Worm (Caenorhabditis elegans) whole organism, L1 larva: ENCODE data around the gene R12B2.13.
A peak's percentile ranks its signal among the peaks of the same experiment; 100 is the strongest.

ENCODE experiments used
- F16B12.6 ChIP-seq: fragments of 150-350 bp; optimal IDR thresholded peaks from 2 replicates; lab custom pipeline; 2014; ENCODE audit warnings: missing biosample characterization, missing genetic modification characterization
- aha-1 ChIP-seq: fragments of 150-350 bp; optimal IDR thresholded peaks from 2 replicates; lab custom pipeline; 2014; ENCODE audit warnings: missing biosample characterization, missing genetic modification characterization
- alr-1 ChIP-seq: fragments of 200-800 bp; sonication (Bioruptor generic); optimal IDR thresholded peaks from 2 replicates; lab custom pipeline; 2018; ENCODE audit warnings: borderline replicate concordance, mild to moderate bottlenecking, missing genetic modification characterization, missing compliant biosample characterization
- ama-1 ChIP-seq: fragments of 150-350 bp; optimal IDR thresholded peaks from 2 replicates; lab custom pipeline; 2014
- ceh-82 ChIP-seq, 3 experiments: fragments of 150-350 bp in 1 of 3; sonication (generic microtip) in 2 of 3; optimal IDR thresholded peaks; 2 replicates each; lab custom pipeline; 2014 to 2017; ENCODE audit warnings: missing biosample characterization in 3 of 3, missing genetic modification characterization in 3 of 3
- ces-1 ChIP-seq: fragments of 150-350 bp; optimal IDR thresholded peaks from 2 replicates; lab custom pipeline; 2014; ENCODE audit warnings: missing biosample characterization, missing genetic modification reagents, missing genetic modification characterization
- dpl-1 ChIP-seq, 3 experiments: fragments of 150-350 bp in 2 of 3; sonication (generic microtip) in 1 of 3; optimal IDR thresholded peaks; 2 replicates each; lab custom pipeline; 2014 to 2017; ENCODE audit warnings: missing biosample characterization in 3 of 3, missing genetic modification characterization in 3 of 3, missing genetic modification reagents in 3 of 3
- dsc-1 ChIP-seq: sonication (generic microtip); optimal IDR thresholded peaks from 2 replicates; lab custom pipeline; 2016; ENCODE audit warnings: mild to moderate bottlenecking, missing genetic modification characterization, missing compliant biosample characterization
- efl-3 ChIP-seq: fragments of 200-800 bp; sonication (Bioruptor generic); optimal IDR thresholded peaks from 2 replicates; lab custom pipeline; 2018; ENCODE audit warnings: mild to moderate bottlenecking, missing genetic modification characterization, missing compliant biosample characterization
- egl-27 ChIP-seq, 2 experiments: fragments of 150-350 bp in 1 of 2; sonication (generic microtip); optimal IDR thresholded peaks; 3 replicates each; lab custom pipeline; 2017 to 2018; ENCODE audit warnings: missing biosample characterization in 2 of 2, missing genetic modification characterization in 2 of 2, missing genetic modification reagents in 2 of 2
- elt-2 ChIP-seq: sonication (generic microtip); optimal IDR thresholded peaks from 2 replicates; lab custom pipeline; 2016; ENCODE audit warnings: missing genetic modification characterization, mild to moderate bottlenecking, inconsistent platforms, missing compliant biosample characterization, missing genetic modification reagents
- elt-3 ChIP-seq, 6 experiments: fragments of 150-350 bp in 1 of 6; sonication (generic microtip); optimal IDR thresholded peaks; 2 replicates each; lab custom pipeline; 2017 to 2018; ENCODE audit warnings: missing biosample characterization in 6 of 6, missing genetic modification characterization in 6 of 6, inconsistent platforms in 1 of 6
- ets-5 ChIP-seq: fragments of 200-800 bp; sonication (Bioruptor generic); IDR thresholded peaks from 2 replicates; pipeline ENCODE4 v1.3.6; 2022; ENCODE audit warnings: missing genetic modification characterization, missing compliant biosample characterization
- fkh-10 ChIP-seq: sonication (generic microtip); optimal IDR thresholded peaks from 2 replicates; lab custom pipeline; 2017; ENCODE audit warnings: missing biosample characterization, missing genetic modification reagents, missing genetic modification characterization
- fkh-4 ChIP-seq: sonication (generic microtip); optimal IDR thresholded peaks from 2 replicates; lab custom pipeline; 2016; ENCODE audit warnings: missing compliant biosample characterization, missing genetic modification characterization, borderline replicate concordance
- grh-1 ChIP-seq: fragments of 200-800 bp; sonication (Bioruptor generic); IDR thresholded peaks from 2 replicates; pipeline ENCODE4 v1.3.6; 2022; ENCODE audit warnings: missing genetic modification reagents, missing genetic modification characterization, missing compliant biosample characterization
- hlh-17 ChIP-seq: fragments of 200-800 bp; sonication (Bioruptor generic); optimal IDR thresholded peaks from 2 replicates; lab custom pipeline; 2018; ENCODE audit warnings: missing genetic modification characterization, mild to moderate bottlenecking, missing compliant biosample characterization, moderate library complexity, borderline replicate concordance
- hpl-2 ChIP-seq: fragments of 150-350 bp; optimal IDR thresholded peaks from 2 replicates; lab custom pipeline; 2014; ENCODE audit warnings: missing biosample characterization, missing genetic modification reagents, missing genetic modification characterization
- irx-1 ChIP-seq: sonication (generic microtip); optimal IDR thresholded peaks from 2 replicates; lab custom pipeline; 2016; ENCODE audit warnings: missing genetic modification characterization, missing compliant biosample characterization
- jun-1 ChIP-seq: fragments of 150-350 bp; optimal IDR thresholded peaks from 2 replicates; lab custom pipeline; 2014; ENCODE audit warnings: missing biosample characterization, missing genetic modification reagents, missing genetic modification characterization
- lin-35 ChIP-seq, 2 experiments: fragments of 150-350 bp; optimal IDR thresholded peaks; 2 replicates each; lab custom pipeline; 2014; ENCODE audit warnings: missing biosample characterization in 2 of 2, missing genetic modification characterization in 2 of 2, missing genetic modification reagents in 2 of 2
- lin-39 ChIP-seq: fragments of 150-350 bp; optimal IDR thresholded peaks from 2 replicates; lab custom pipeline; 2014; ENCODE audit warnings: missing biosample characterization, missing genetic modification reagents, missing genetic modification characterization
- lsy-2 ChIP-seq, 2 experiments: fragments of 150-350 bp; optimal IDR thresholded peaks; 2 replicates each; lab custom pipeline; 2014; ENCODE audit warnings: missing biosample characterization in 2 of 2, missing genetic modification characterization in 2 of 2
- mab-9 ChIP-seq: fragments of 200-800 bp; sonication (Bioruptor generic); IDR thresholded peaks from 2 replicates; pipeline ENCODE4 v1.3.6; 2022; ENCODE audit warnings: missing genetic modification reagents, missing genetic modification characterization, missing compliant biosample characterization
- mdl-1 ChIP-seq, 2 experiments: fragments of 150-350 bp; optimal IDR thresholded peaks; 2 replicates each; lab custom pipeline; 2014 to 2017; ENCODE audit warnings: missing biosample characterization in 2 of 2, missing genetic modification characterization in 2 of 2, inconsistent platforms in 1 of 2
- mef-2 ChIP-seq: fragments of 150-350 bp; optimal IDR thresholded peaks from 2 replicates; lab custom pipeline; 2014; ENCODE audit warnings: missing biosample characterization, missing genetic modification characterization
- mep-1 ChIP-seq: fragments of 150-350 bp; optimal IDR thresholded peaks from 2 replicates; lab custom pipeline; 2014; ENCODE audit warnings: missing biosample characterization, missing genetic modification characterization
- nhr-11 ChIP-seq: fragments of 150-350 bp; optimal IDR thresholded peaks from 2 replicates; lab custom pipeline; 2014; ENCODE audit warnings: missing biosample characterization, missing genetic modification characterization
- nhr-19 ChIP-seq: fragments of 200-800 bp; sonication (Bioruptor generic); conservative IDR thresholded peaks from 2 replicates; pipeline ENCODE4 v1.3.6; 2022; ENCODE audit warnings: missing genetic modification characterization, missing compliant biosample characterization
- nhr-20 ChIP-seq: sonication (generic microtip); optimal IDR thresholded peaks from 2 replicates; lab custom pipeline; 2016; ENCODE audit warnings: mild to moderate bottlenecking, missing genetic modification characterization, missing compliant biosample characterization
- nhr-47 ChIP-seq: sonication (generic microtip); optimal IDR thresholded peaks from 2 replicates; lab custom pipeline; 2016; ENCODE audit warnings: mild to moderate bottlenecking, missing genetic modification characterization, moderate library complexity, missing compliant biosample characterization
- nhr-71 ChIP-seq: sonication (generic microtip); optimal IDR thresholded peaks from 2 replicates; lab custom pipeline; 2016; ENCODE audit warnings: mild to moderate bottlenecking, missing genetic modification characterization, moderate library complexity, missing compliant biosample characterization
- nhr-76 ChIP-seq: sonication (generic microtip); optimal IDR thresholded peaks from 2 replicates; lab custom pipeline; 2017; ENCODE audit warnings: missing biosample characterization, missing genetic modification characterization
- nhr-84 ChIP-seq: sonication (generic microtip); optimal IDR thresholded peaks from 2 replicates; lab custom pipeline; 2017; ENCODE audit warnings: missing biosample characterization, missing genetic modification characterization
- nhr-90 ChIP-seq: sonication (generic microtip); optimal IDR thresholded peaks from 2 replicates; lab custom pipeline; 2016; ENCODE audit warnings: mild to moderate bottlenecking, missing genetic modification characterization, missing compliant biosample characterization; ENCODE audit not compliant: poor library complexity
- pag-3 ChIP-seq: sonication (generic microtip); optimal IDR thresholded peaks from 2 replicates; lab custom pipeline; 2017; ENCODE audit warnings: missing genetic modification characterization, mild to moderate bottlenecking, missing compliant biosample characterization, antibody characterized with exemption, borderline replicate concordance; ENCODE audit not compliant: insufficient read depth
- pax-3 ChIP-seq: fragments of 200-800 bp; sonication (Bioruptor generic); optimal IDR thresholded peaks from 2 replicates; lab custom pipeline; 2018; ENCODE audit warnings: mild to moderate bottlenecking, missing genetic modification characterization, moderate library complexity, missing compliant biosample characterization
- pqm-1 ChIP-seq: sonication (generic microtip); optimal IDR thresholded peaks from 3 replicates; lab custom pipeline; 2017; ENCODE audit warnings: missing biosample characterization, missing genetic modification characterization
- skn-1 ChIP-seq: fragments of 150-350 bp; optimal IDR thresholded peaks from 2 replicates; lab custom pipeline; 2014; ENCODE audit warnings: missing biosample characterization, missing genetic modification characterization
- snpc-4 ChIP-seq: fragments of 150-350 bp; optimal IDR thresholded peaks from 2 replicates; lab custom pipeline; 2014; ENCODE audit warnings: missing biosample characterization, missing genetic modification characterization
- sox-4 ChIP-seq: sonication (generic microtip); optimal IDR thresholded peaks from 2 replicates; lab custom pipeline; 2016; ENCODE audit warnings: missing genetic modification characterization, missing compliant biosample characterization
- swsn-7 ChIP-seq: sonication (generic microtip); optimal IDR thresholded peaks from 2 replicates; lab custom pipeline; 2016; ENCODE audit warnings: missing genetic modification characterization, missing compliant biosample characterization
- tbx-2 ChIP-seq: sonication (generic microtip); optimal IDR thresholded peaks from 2 replicates; lab custom pipeline; 2016; ENCODE audit warnings: missing genetic modification characterization, missing compliant biosample characterization
- unc-130 ChIP-seq: fragments of 150-350 bp; optimal IDR thresholded peaks from 2 replicates; lab custom pipeline; 2017; ENCODE audit warnings: missing biosample characterization, missing genetic modification characterization, inconsistent platforms
- unc-98 ChIP-seq: fragments of 200-800 bp; sonication (Bioruptor generic); IDR thresholded peaks from 2 replicates; pipeline ENCODE4 v1.3.6; 2022; ENCODE audit warnings: missing genetic modification characterization, missing compliant biosample characterization
- xbp-1 ChIP-seq: sonication (generic microtip); optimal IDR thresholded peaks from 2 replicates; lab custom pipeline; 2016; ENCODE audit warnings: missing genetic modification characterization, missing compliant biosample characterization
- zag-1 ChIP-seq: fragments of 150-350 bp; optimal IDR thresholded peaks from 2 replicates; lab custom pipeline; 2014; ENCODE audit warnings: missing biosample characterization, missing genetic modification characterization
- ztf-4 ChIP-seq: fragments of 150-350 bp; optimal IDR thresholded peaks from 2 replicates; lab custom pipeline; 2014; ENCODE audit warnings: missing biosample characterization, missing genetic modification characterization

R12B2.13 gene

DNA sequence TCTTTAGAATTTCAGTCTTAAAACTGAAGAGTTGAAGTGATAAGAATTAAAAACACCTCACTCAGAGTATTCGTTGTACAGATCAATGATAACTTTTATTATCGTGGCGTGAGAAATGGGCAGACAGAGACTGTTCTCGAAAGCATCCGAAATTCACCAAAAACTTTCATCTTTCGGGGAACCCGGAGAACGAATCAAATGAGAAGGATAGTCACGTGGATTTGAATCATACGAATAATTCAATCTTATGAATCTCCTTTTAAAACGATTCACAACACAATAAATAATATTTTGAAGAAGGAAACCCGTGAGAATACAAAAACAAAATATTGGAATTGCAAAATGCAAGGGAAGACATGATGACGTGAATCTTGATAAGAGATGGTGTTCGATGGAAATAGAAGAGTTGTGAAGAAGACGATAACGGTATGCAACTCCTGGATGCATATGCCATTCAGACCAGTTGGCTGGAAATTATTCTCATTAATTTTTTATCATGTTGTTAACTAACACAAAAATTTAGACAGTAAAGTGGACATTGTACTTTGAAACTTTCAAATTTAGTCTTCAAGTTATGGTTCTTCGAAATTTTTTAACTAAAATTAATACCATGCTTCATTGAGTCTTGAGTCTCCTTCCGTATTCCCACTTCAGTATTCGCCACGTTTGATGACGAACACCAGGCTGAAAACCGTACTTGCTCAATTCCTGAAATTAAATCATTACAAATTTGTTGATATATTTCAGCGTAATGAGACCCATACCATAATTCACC lies 43.8 kb upstream of the R12B2.13 start (continued):
- no peak for TF ChIP-seq mef-2 (tag; lab: Kevin White, UChicago)
- no peak for TF ChIP-seq xbp-1 (tag; lab: Kevin White, UChicago)
- no peak for TF ChIP-seq dsc-1 (tag; lab: Kevin White, UChicago)
- TF ChIP-seq sox-4 = no peak
- no peak for TF ChIP-seq hpl-2 (GFP tag; lab: Kevin White, UChicago)
- no peak for TF ChIP-seq pqm-1 (tag; lab: Kevin White, UChicago)
- TF ChIP-seq unc-130 (tag; lab: Kevin White, UChicago) = no peak
- no peak for TF ChIP-seq fkh-10 (GFP tag; lab: Kevin White, UChicago)
- TF ChIP-seq efl-3 = no peak
- TF ChIP-seq, all 84 proteins: peak for 15

DNA sequence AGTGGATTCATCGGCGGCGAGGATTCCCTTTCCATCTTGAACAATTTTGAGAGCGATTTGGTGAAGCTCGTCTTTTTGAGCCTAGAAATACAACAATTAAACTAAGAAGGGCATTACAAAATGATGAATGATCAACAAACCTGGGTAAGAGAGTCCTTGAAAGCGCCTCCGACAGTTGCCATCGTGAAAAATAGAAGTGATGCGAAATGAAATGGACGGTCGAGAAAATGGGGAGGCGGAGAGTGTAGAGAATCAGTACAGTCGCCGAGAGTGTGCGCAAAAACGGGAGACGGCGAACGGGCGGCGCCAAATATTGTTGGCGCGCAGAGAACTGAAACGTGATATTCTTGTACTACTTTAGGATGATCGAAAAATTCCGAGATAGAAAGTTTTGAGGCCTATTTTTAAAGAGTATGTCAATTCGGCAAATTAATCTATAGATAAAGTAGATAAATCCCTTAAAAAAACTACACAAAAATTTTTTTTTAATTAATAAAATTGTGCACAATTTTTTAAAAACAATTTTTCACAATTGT lies 42.9 kb upstream of the R12B2.13 start, which contains the start of gene aldo-2:
TSS of gene aldo-2 (minus strand) at position 486 of the 536 bp plus-strand sequence.
- TF ChIP-seq elt-2 (no peak), nhr-11 (tag; lab: Kevin White, UChicago) (no peak), nhr-20 (tag; lab: Kevin White, UChicago) (peak; percentile 31), irx-1 (tag; lab: Kevin White, UChicago) (no peak), dsc-1 (tag; lab: Kevin White, UChicago) (no peak), nhr-19 (GFP tag; lab: Robert Waterston, UW) (peak; percentile 6; the same call in 1 of the 2 replicates), mdl-1 (tag; optimal IDR thresholded peaks at IDR 0.05; lab: Kevin White, UChicago) (peak in 1 of 2 experiments; percentile 40), zag-1 (tag; lab: Kevin White, UChicago) (no peak), hlh-17 (GFP tag; lab: Kevin White, UChicago) (no peak), pag-3 (no peak), pqm-1 (tag; lab: Kevin White, UChicago) (no peak), nhr-71 (tag; lab: Kevin White, UChicago) (peak; percentile 11), unc-98 (GFP tag; lab: Robert Waterston, UW) (no peak), dpl-1 (GFP tag; optimal IDR thresholded peaks at IDR 0.05; lab: Kevin White, UChicago) (peak in 2 of 3 experiments; percentile 22 to 33), ces-1 (GFP tag; lab: Kevin White, UChicago) (no peak), tbx-2 (peak; percentile 22), egl-27 (tag; optimal IDR thresholded peaks at IDR 0.05; lab: Kevin White, UChicago) (no peak), snpc-4 (tag; lab: Kevin White, UChicago) (no peak), skn-1 (no peak), ztf-4 (tag; lab: Kevin White, UChicago) (no peak), fkh-4 (no peak), lsy-2 (tag; optimal IDR thresholded peaks at IDR 0.05; lab: Kevin White, UChicago) (peak in 1 of 2 experiments; percentile 36), elt-3 (tag; optimal IDR thresholded peaks at IDR 0.05; lab: Kevin White, UChicago) (peak in 1 of 6 experiments; percentile 30), grh-1 (GFP tag; lab: Robert Waterston, UW) (0 out of 2 replicates have a peak, but pooled peaks have one; percentile 5), swsn-7 (tag; lab: Kevin White, UChicago) (no peak), ceh-82 (tag; optimal IDR thresholded peaks at IDR 0.05; lab: Kevin White, UChicago) (peak in 1 of 3 experiments; percentile 4), pax-3 (tag; lab: Kevin White, UChicago) (no peak), lin-39 (no peak), ets-5 (GFP tag; lab: Robert Waterston, UW) (no peak), lin-35 (GFP tag; optimal IDR thresholded peaks at IDR 0.05; lab: Kevin White, UChicago) (peak; percentile 24 to 60), jun-1 (tag; lab: Kevin White, UChicago) (no peak), nhr-84 (tag; lab: Kevin White, UChicago) (no peak), aha-1 (no peak), ama-1 (lab: Kevin White, UChicago) (peak; percentile 56), F16B12.6 (tag; lab: Kevin White, UChicago) (no peak), alr-1 (no peak), nhr-90 (tag; lab: Kevin White, UChicago) (peak; percentile 54), mab-9 (no peak), mep-1 (tag; lab: Kevin White, UChicago) (peak; percentile 14), nhr-47 (tag; lab: Kevin White, UChicago) (peak; percentile 15), hpl-2 (GFP tag; lab: Kevin White, UChicago) (no peak), nhr-76 (tag; lab: Kevin White, UChicago) (no peak)
